Fruit fly (Drosophila melanogaster) whole organism, embryonic: ENCODE results near the gene VhaM9.7-d.
A peak's percentile ranks its signal among the peaks of the same experiment; 100 is the strongest.

Experiments
- Abd-B ChIP-seq: fragments of 200-800 bp; sonication (Bioruptor generic); optimal IDR thresholded peaks from 2 replicates; lab custom pipeline; 2018; ENCODE audit warnings: missing biosample characterization, mild to moderate bottlenecking, missing genetic modification characterization, moderate library complexity
- Adf1 ChIP-seq: fragments of 200-800 bp; sonication (Bioruptor generic); IDR thresholded peaks from 2 replicates; pipeline ENCODE4 v1.3.6; 2022; ENCODE audit warnings: missing biosample characterization, missing genetic modification characterization
- Antp ChIP-seq: fragments of 200-800 bp; sonication (Bioruptor generic); optimal IDR thresholded peaks from 3 replicates; lab custom pipeline; 2016; ENCODE audit warnings: missing biosample characterization, missing genetic modification characterization
- B-H1 ChIP-seq: fragments of 200-800 bp; sonication (Bioruptor generic); IDR thresholded peaks from 3 replicates; pipeline ENCODE4 v1.3.6; 2022; ENCODE audit warnings: missing biosample characterization, missing genetic modification characterization
- CG10321 ChIP-seq: fragments of 200-800 bp; sonication (Bioruptor generic); IDR thresholded peaks from 2 replicates; pipeline ENCODE4 v1.3.6; 2022; ENCODE audit warnings: missing biosample characterization, missing genetic modification characterization
- CG10366 ChIP-seq: fragments of 200-800 bp; sonication (Bioruptor generic); IDR thresholded peaks from 2 replicates; pipeline ENCODE4 v1.3.6; 2022; ENCODE audit warnings: missing biosample characterization, missing genetic modification characterization
- CG13624 ChIP-seq: fragments of 200-800 bp; sonication (Bioruptor generic); optimal IDR thresholded peaks from 2 replicates; lab custom pipeline; 2016; ENCODE audit warnings: missing biosample characterization, missing genetic modification characterization
- CG14667 ChIP-seq: fragments of 200-800 bp; sonication (Bioruptor generic); IDR thresholded peaks from 2 replicates; pipeline ENCODE4 v1.3.6; 2022; ENCODE audit warnings: missing biosample characterization, missing genetic modification characterization
- CG1647 ChIP-seq: fragments of 200-800 bp; sonication (Bioruptor generic); optimal IDR thresholded peaks from 3 replicates; lab custom pipeline; 2016; ENCODE audit warnings: missing biosample characterization, missing genetic modification characterization
- CG17361 ChIP-seq: fragments of 200-800 bp; sonication (Bioruptor generic); IDR thresholded peaks from 3 replicates; pipeline ENCODE4 v1.3.6; 2022; ENCODE audit warnings: missing biosample characterization, missing genetic modification characterization
- CG1832 ChIP-seq: fragments of 200-800 bp; sonication (Bioruptor generic); optimal IDR thresholded peaks from 2 replicates; lab custom pipeline; 2017; ENCODE audit warnings: missing biosample characterization, mild to moderate bottlenecking, missing genetic modification characterization, inconsistent platforms
- CG3281 ChIP-seq: fragments of 200-800 bp; sonication (Bioruptor generic); optimal IDR thresholded peaks from 3 replicates; lab custom pipeline; 2017; ENCODE audit warnings: missing biosample characterization, mild to moderate bottlenecking, missing genetic modification characterization
- CG4360 ChIP-seq: fragments of 200-800 bp; sonication (Bioruptor generic); IDR thresholded peaks from 2 replicates; pipeline ENCODE4 v1.3.6; 2022; ENCODE audit warnings: missing biosample characterization, missing genetic modification characterization
- CG4404 ChIP-seq: fragments of 200-800 bp; sonication (Bioruptor generic); IDR thresholded peaks from 2 replicates; pipeline ENCODE4 v1.3.6; 2022; ENCODE audit warnings: missing biosample characterization, missing genetic modification characterization
- CG4424 ChIP-seq: fragments of 200-800 bp; sonication (Bioruptor generic); optimal IDR thresholded peaks from 3 replicates; lab custom pipeline; 2016; ENCODE audit warnings: missing biosample characterization, missing genetic modification characterization
- CG5953 ChIP-seq: fragments of 200-800 bp; sonication (Bioruptor generic); IDR thresholded peaks from 2 replicates; pipeline ENCODE4 v1.3.6; 2022; ENCODE audit warnings: missing biosample characterization, missing genetic modification characterization
- CG8388 ChIP-seq: fragments of 200-800 bp; sonication (Bioruptor generic); optimal IDR thresholded peaks from 2 replicates; lab custom pipeline; 2019; ENCODE audit warnings: missing biosample characterization, mild to moderate bottlenecking, missing genetic modification characterization, moderate library complexity
- D19A ChIP-seq: fragments of 200-800 bp; optimal IDR thresholded peaks from 3 replicates; lab custom pipeline; 2019; ENCODE audit warnings: missing biosample characterization, mild to moderate bottlenecking, missing genetic modification characterization, moderate library complexity
- Deaf1 ChIP-seq: fragments of 200-800 bp; optimal IDR thresholded peaks from 3 replicates; lab custom pipeline; 2019; ENCODE audit warnings: missing biosample characterization, mild to moderate bottlenecking, missing genetic modification characterization, moderate library complexity
- E2f1 ChIP-seq: fragments of 200-800 bp; sonication (Bioruptor generic); IDR thresholded peaks from 2 replicates; pipeline ENCODE4 v1.3.6; 2022; ENCODE audit warnings: missing biosample characterization, missing genetic modification characterization
- Elba2 ChIP-seq: fragments of 200-800 bp; sonication (Bioruptor generic); optimal IDR thresholded peaks from 3 replicates; lab custom pipeline; 2016; ENCODE audit warnings: missing biosample characterization, missing genetic modification characterization
- Ets97D ChIP-seq: fragments of 200-800 bp; sonication (Bioruptor generic); optimal IDR thresholded peaks from 3 replicates; lab custom pipeline; 2016; ENCODE audit warnings: missing biosample characterization, missing genetic modification characterization
- H15 ChIP-seq: fragments of 200-800 bp; sonication (Bioruptor generic); IDR thresholded peaks from 3 replicates; pipeline ENCODE4 v1.3.6; 2022; ENCODE audit warnings: missing biosample characterization, missing genetic modification characterization
- HLH4C ChIP-seq: fragments of 200-800 bp; sonication (Bioruptor generic); IDR thresholded peaks from 3 replicates; pipeline ENCODE4 v1.3.6; 2022; ENCODE audit warnings: missing biosample characterization, missing genetic modification characterization; ENCODE audit not compliant: partially characterized antibody
- Nf-YB ChIP-seq: fragments of 200-800 bp; sonication (Bioruptor generic); optimal IDR thresholded peaks from 3 replicates; lab custom pipeline; 2019; ENCODE audit warnings: missing biosample characterization, mild to moderate bottlenecking, missing genetic modification characterization, moderate library complexity
- Nf-YC ChIP-seq: fragments of 200-800 bp; optimal IDR thresholded peaks from 3 replicates; lab custom pipeline; 2019; ENCODE audit warnings: missing biosample characterization, mild to moderate bottlenecking, missing genetic modification characterization, moderate library complexity
- Optix ChIP-seq: fragments of 200-800 bp; sonication (Bioruptor generic); IDR thresholded peaks from 3 replicates; pipeline ENCODE4 v1.3.6; 2022; ENCODE audit warnings: missing biosample characterization, missing genetic modification characterization
- Pdp1 ChIP-seq, 2 experiments: fragments of 200-800 bp; sonication (Bioruptor generic); optimal IDR thresholded peaks; 3 replicates each; lab custom pipeline; 2016; ENCODE audit warnings: missing biosample characterization in 2 of 2, missing genetic modification characterization in 2 of 2, mild to moderate bottlenecking in 1 of 2, moderate library complexity in 1 of 2
- Rx ChIP-seq: fragments of 200-800 bp; sonication (Bioruptor generic); IDR thresholded peaks from 2 replicates; pipeline ENCODE4 v1.3.6; 2022; ENCODE audit warnings: missing biosample characterization, missing genetic modification characterization
- bbx ChIP-seq: fragments of 200-800 bp; sonication (Bioruptor generic); IDR thresholded peaks from 2 replicates; pipeline ENCODE4 v1.3.6; 2022; ENCODE audit warnings: missing biosample characterization, missing genetic modification characterization; ENCODE audit not compliant: partially characterized antibody
- cad ChIP-seq: fragments of >200 bp; optimal IDR thresholded peaks from 2 replicates; lab custom pipeline; 2017; ENCODE audit warnings: missing biosample characterization, missing genetic modification characterization
- cato ChIP-seq: fragments of 200-800 bp; sonication (Bioruptor generic); optimal IDR thresholded peaks from 2 replicates; lab custom pipeline; 2016; ENCODE audit warnings: missing biosample characterization, missing genetic modification characterization, borderline replicate concordance
- ci ChIP-seq: fragments of 200-800 bp; sonication (Bioruptor generic); IDR thresholded peaks from 3 replicates; pipeline ENCODE4 v1.3.6; 2022; ENCODE audit warnings: missing biosample characterization, missing genetic modification characterization
- crol ChIP-seq: fragments of 200-800 bp; sonication (Bioruptor generic); IDR thresholded peaks from 2 replicates; pipeline ENCODE4 v1.3.6; 2022; ENCODE audit warnings: missing biosample characterization, missing genetic modification characterization
- emc ChIP-seq: fragments of 200-800 bp; sonication (Bioruptor generic); optimal IDR thresholded peaks from 2 replicates; lab custom pipeline; 2016; ENCODE audit warnings: missing biosample characterization, missing genetic modification characterization
- ewg ChIP-seq: fragments of 200-800 bp; sonication (Bioruptor generic); optimal IDR thresholded peaks from 3 replicates; lab custom pipeline; 2017; ENCODE audit warnings: mild to moderate bottlenecking, missing biosample characterization, missing genetic modification reagents, missing genetic modification characterization
- ken ChIP-seq: fragments of 200-800 bp; sonication (Bioruptor generic); IDR thresholded peaks from 3 replicates; pipeline ENCODE4 v1.3.6; 2022; ENCODE audit warnings: missing biosample characterization, missing genetic modification characterization
- kni ChIP-seq: fragments of 200-800 bp; sonication (Bioruptor generic); optimal IDR thresholded peaks from 3 replicates; lab custom pipeline; 2017; ENCODE audit warnings: mild to moderate bottlenecking, missing biosample characterization, missing genetic modification reagents, missing genetic modification characterization
- nmo ChIP-seq: fragments of 200-800 bp; sonication (Bioruptor generic); optimal IDR thresholded peaks from 2 replicates; lab custom pipeline; 2018; ENCODE audit warnings: missing biosample characterization, mild to moderate bottlenecking, missing genetic modification characterization, moderate library complexity
- oc ChIP-seq: fragments of 200-800 bp; sonication (Bioruptor generic); optimal IDR thresholded peaks from 2 replicates; lab custom pipeline; 2018; ENCODE audit warnings: missing biosample characterization, mild to moderate bottlenecking, missing genetic modification characterization, moderate library complexity
- pho ChIP-seq: fragments of 200-800 bp; sonication (Bioruptor generic); optimal IDR thresholded peaks from 2 replicates; lab custom pipeline; 2016; ENCODE audit warnings: missing biosample characterization, missing genetic modification characterization
- pum ChIP-seq: fragments of 200-800 bp; sonication (Bioruptor generic); optimal IDR thresholded peaks from 2 replicates; lab custom pipeline; 2016; ENCODE audit warnings: missing biosample characterization, missing genetic modification characterization
- repo ChIP-seq: fragments of 200-800 bp; sonication (Bioruptor generic); optimal IDR thresholded peaks from 2 replicates; lab custom pipeline; 2016; ENCODE audit warnings: missing biosample characterization, missing genetic modification characterization
- seq ChIP-seq: fragments of 200-800 bp; sonication (Bioruptor generic); IDR thresholded peaks from 2 replicates; pipeline ENCODE4 v1.3.6; 2022; ENCODE audit warnings: missing biosample characterization, missing genetic modification characterization
- sob ChIP-seq: fragments of 200-800 bp; sonication (Bioruptor generic); IDR thresholded peaks from 2 replicates; pipeline ENCODE4 v1.3.6; 2022; ENCODE audit warnings: missing biosample characterization, missing genetic modification characterization
- sqz ChIP-seq: fragments of 200-800 bp; sonication (Bioruptor generic); optimal IDR thresholded peaks from 3 replicates; lab custom pipeline; 2018; ENCODE audit warnings: missing biosample characterization, mild to moderate bottlenecking, missing genetic modification characterization
- stc ChIP-seq: fragments of 200-800 bp; sonication (Bioruptor generic); IDR thresholded peaks from 2 replicates; pipeline ENCODE4 v1.3.6; 2022; ENCODE audit warnings: missing biosample characterization, missing genetic modification characterization
- tio ChIP-seq: fragments of 200-800 bp; sonication (Bioruptor generic); optimal IDR thresholded peaks from 2 replicates; lab custom pipeline; 2017; ENCODE audit warnings: missing biosample characterization, missing genetic modification characterization, inconsistent platforms
- ttk ChIP-seq: fragments of 200-800 bp; sonication (Bioruptor generic); IDR thresholded peaks from 2 replicates; pipeline ENCODE4 v2.1.2; 2022; ENCODE audit warnings: missing biosample characterization, missing genetic modification characterization
- vvl ChIP-seq: fragments of 200-800 bp; sonication (Bioruptor generic); IDR thresholded peaks from 2 replicates; pipeline ENCODE4 v1.3.6; 2022; ENCODE audit warnings: missing biosample characterization, missing genetic modification characterization
- zf30C ChIP-seq: fragments of 200-800 bp; sonication (Bioruptor generic); optimal IDR thresholded peaks from 3 replicates; lab custom pipeline; 2018; ENCODE audit warnings: missing biosample characterization, mild to moderate bottlenecking, missing genetic modification characterization

VhaM9.7-d gene

DNA sequence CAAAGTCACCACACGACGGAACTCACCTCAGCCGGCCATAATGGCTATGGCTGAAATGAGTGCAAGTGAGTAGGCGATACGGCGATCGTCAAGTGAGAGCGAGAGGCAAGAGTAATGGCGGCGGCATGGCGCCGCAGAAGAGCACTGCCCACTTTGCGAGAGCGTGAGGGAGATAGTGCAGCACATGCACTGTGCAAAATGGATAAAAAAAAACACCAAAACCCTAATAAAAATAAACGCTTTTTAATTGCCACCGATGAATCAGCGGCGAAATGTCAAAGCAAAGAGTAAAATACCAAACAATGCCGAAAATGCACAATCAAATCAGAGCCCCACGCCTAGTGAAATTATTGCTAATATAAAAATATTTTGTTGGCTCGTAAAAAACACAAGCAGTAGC, 26.3 kb upstream of the VhaM9.7-d start (continued):
- peak; percentile 96 for TF ChIP-seq Nf-YC (tag; lab: Kevin White, UChicago)
- TF ChIP-seq HLH4C (GFP tag; lab: Robert Waterston, UW), result 0 out of 3 replicates have a peak, but pooled peaks have one; percentile 34
- no peak for TF ChIP-seq CG17361
- peak; percentile 93 for TF ChIP-seq Nf-YB
- no peak for TF ChIP-seq CG8388
- peak; percentile 8 for TF ChIP-seq sqz (GFP tag; lab: Kevin White, UChicago)
- TF ChIP-seq bbx (GFP tag; lab: Robert Waterston, UW), result peak; percentile 54; the same call in 1 of the 2 replicates
- TF ChIP-seq Abd-B (GFP tag; lab: Kevin White, UChicago), result peak; percentile 65
- TF ChIP-seq cato (GFP tag; lab: Kevin White, UChicago), result no peak
- peak; percentile 25 for TF ChIP-seq CG4424 (GFP tag; lab: Kevin White, UChicago)
- TF ChIP-seq Optix (GFP tag; lab: Robert Waterston, UW), result 0 out of 3 replicates have a peak, but pooled peaks have one; percentile 48
- TF ChIP-seq Adf1, result peak; percentile 98
- TF ChIP-seq kni (GFP tag; lab: Kevin White, UChicago), result peak; percentile 54
- peak; percentile 47 for TF ChIP-seq CG13624 (GFP tag; lab: Kevin White, UChicago)
- peak; percentile 2 for TF ChIP-seq Antp (GFP tag; lab: Kevin White, UChicago)
- peak; percentile 59 for TF ChIP-seq nmo (GFP tag; lab: Kevin White, UChicago)
- peak; percentile 1 for TF ChIP-seq Ets97D
- TF ChIP-seq sob (GFP tag; lab: Robert Waterston, UW), result 0 out of 2 replicates have a peak, but pooled peaks have one; percentile 33
- TF ChIP-seq ttk (GFP tag; lab: Robert Waterston, UW), result peak; percentile 41; the same call in 1 of the 2 replicates
- peak; percentile 99 for TF ChIP-seq CG1832 (GFP tag; lab: Kevin White, UChicago)
- no peak for TF ChIP-seq tio (GFP tag; lab: Kevin White, UChicago)
- TF ChIP-seq CG4404 (GFP tag; lab: Robert Waterston, UW), result no peak
- peak; percentile 34 for TF ChIP-seq oc (tag; lab: Kevin White, UChicago)
- peak; percentile 63 for TF ChIP-seq ewg (GFP tag; lab: Kevin White, UChicago)
- TF ChIP-seq CG10366, result peak; percentile 47
- TF ChIP-seq repo (GFP tag; lab: Kevin White, UChicago), result peak; percentile 20
- TF ChIP-seq E2f1 (GFP tag; lab: Robert Waterston, UW), result 0 out of 2 replicates have a peak, but pooled peaks have one; percentile 35
- 0 out of 2 replicates have a peak, but pooled peaks have one; percentile 6 for TF ChIP-seq Rx (GFP tag; lab: Robert Waterston, UW)
- TF ChIP-seq CG10321 (GFP tag; lab: Robert Waterston, UW), result peak; percentile 97
- no peak for TF ChIP-seq CG3281
- TF ChIP-seq Deaf1, result peak; percentile 21
- peak; percentile 59; the same call in 1 of the 3 replicates for TF ChIP-seq ken
- TF ChIP-seq H15 (GFP tag; lab: Robert Waterston, UW), result 0 out of 3 replicates have a peak, but pooled peaks have one; percentile 33
- no peak for TF ChIP-seq Elba2 (GFP tag; lab: Kevin White, UChicago)
- TF ChIP-seq CG5953 (GFP tag; lab: Robert Waterston, UW), result no peak
- peak; percentile 32; the same call in 1 of the 3 replicates for TF ChIP-seq B-H1 (GFP tag; lab: Robert Waterston, UW)
- no peak for TF ChIP-seq CG1647
- peak; percentile 25 for TF ChIP-seq pum (GFP tag; lab: Kevin White, UChicago)
- peak; percentile 76 for TF ChIP-seq vvl (GFP tag; lab: Robert Waterston, UW)
- TF ChIP-seq CG4360 (GFP tag; lab: Robert Waterston, UW), result 0 out of 2 replicates have a peak, but pooled peaks have one; percentile 32
- peak; percentile 39; the same call in 1 of the 2 replicates for TF ChIP-seq crol
- peak; percentile 63; the same call in 1 of the 2 replicates for TF ChIP-seq seq (GFP tag; lab: Robert Waterston, UW)
- TF ChIP-seq stc (GFP tag; lab: Robert Waterston, UW), result peak; percentile 30; the same call in 1 of the 2 replicates
- no peak for TF ChIP-seq D19A (tag; lab: Kevin White, UChicago)
- no peak for TF ChIP-seq emc (GFP tag; lab: Kevin White, UChicago)
- TF ChIP-seq cad, result peak; percentile 57
- TF ChIP-seq ci (GFP tag; lab: Robert Waterston, UW), result peak; percentile 71; the same call in 2 of the 3 replicates
- TF ChIP-seq zf30C, result peak; percentile 91
- peak; percentile 41 for TF ChIP-seq pho (GFP tag; lab: Kevin White, UChicago)
- peak in 1 of 2 experiments; percentile 16 for TF ChIP-seq Pdp1 (GFP tag; optimal IDR thresholded peaks at IDR 0.05; lab: Kevin White, UChicago)
- TF ChIP-seq CG14667, result 0 out of 2 replicates have a peak, but pooled peaks have one; percentile 19
